Fruit fly (Drosophila melanogaster): ENCODE results near the gene ImpL2.

DNA sequence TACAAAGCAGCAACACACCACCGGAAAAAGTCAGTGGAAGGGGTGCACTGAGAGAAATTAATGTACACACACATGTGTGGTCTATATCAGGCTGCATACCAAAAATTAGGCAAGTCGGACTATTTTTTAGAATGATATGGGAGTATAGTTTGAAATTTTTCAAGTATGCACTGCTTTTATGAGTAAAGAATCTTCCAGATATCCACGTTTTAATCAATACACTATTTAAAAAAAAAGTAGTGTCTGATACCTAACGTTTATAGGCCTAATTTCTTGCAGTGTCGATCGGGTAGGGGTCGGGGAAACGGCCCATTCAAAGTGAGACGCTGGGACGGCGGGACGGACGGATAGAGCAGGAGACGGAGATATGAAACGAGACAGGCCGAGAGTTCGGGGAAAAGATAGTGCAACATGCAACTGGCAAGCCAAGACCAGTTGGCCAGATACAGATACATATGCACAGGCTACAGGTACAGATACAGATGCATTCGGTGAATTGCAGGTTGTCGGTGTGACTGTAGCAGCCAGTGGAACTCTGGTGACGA, 5.5 kb downstream of the ImpL2 start:
- TF ChIP-seq ac (GFP tag; optimal IDR thresholded peaks at IDR 0.05) = peak; percentile 96
- peak; percentile 94 for TF ChIP-seq CG7556 (GFP tag; optimal IDR thresholded peaks at IDR 0.05)
- TF ChIP-seq Ptx1 (GFP tag; IDR thresholded peaks at IDR 0.05) = peak; percentile 93
- no peak for TF ChIP-seq Dll (GFP tag; IDR thresholded peaks at IDR 0.05; ENCODE audit: partially characterized antibody)
- TF ChIP-seq gfzf (GFP tag; optimal IDR thresholded peaks at IDR 0.05) = peak; percentile 4
- no peak for TF ChIP-seq HLH4C (GFP tag; IDR thresholded peaks at IDR 0.05; ENCODE audit: partially characterized antibody)
- no peak for TF ChIP-seq inv (GFP tag; IDR thresholded peaks at IDR 0.05; ENCODE audit: partially characterized antibody)
- TF ChIP-seq Asciz (GFP tag; optimal IDR thresholded peaks at IDR 0.05) = peak; percentile 92
- TF ChIP-seq CG8944 (GFP tag; optimal IDR thresholded peaks at IDR 0.05) = peak; percentile 94
- peak; percentile 85 for TF ChIP-seq CG12104 (GFP tag; optimal IDR thresholded peaks at IDR 0.05)
- TF ChIP-seq unc-4 (GFP tag; IDR thresholded peaks at IDR 0.05; ENCODE audit: partially characterized antibody) = no peak
- TF ChIP-seq CG11398 (GFP tag; optimal IDR thresholded peaks at IDR 0.05) = peak; percentile 91
- peak; percentile 86 for TF ChIP-seq CG11695 (GFP tag; IDR thresholded peaks at IDR 0.05)
- TF ChIP-seq CG2875 (GFP tag; optimal IDR thresholded peaks at IDR 0.05) = peak; percentile 92

Measured in whole organism, embryonic.